Worm (Caenorhabditis elegans) whole organism, late embryonic: ENCODE data around the gene ZK1320.9.

Source experiments
- dve-1 ChIP-seq: sonication (generic microtip); optimal IDR thresholded peaks from 2 replicates; lab custom pipeline; 2017; ENCODE audit warnings: antibody characterized with exemption, mild to moderate bottlenecking, missing genetic modification characterization, missing compliant biosample characterization
- fkh-6 ChIP-seq: sonication (generic microtip); optimal IDR thresholded peaks from 2 replicates; lab custom pipeline; 2016; ENCODE audit warnings: missing genetic modification characterization, missing compliant biosample characterization
- pha-4 ChIP-seq: fragments of 150-350 bp; optimal IDR thresholded peaks from 2 replicates; lab custom pipeline; 2018; ENCODE audit warnings: missing biosample characterization, missing genetic modification reagents, missing genetic modification characterization
- pros-1 ChIP-seq: fragments of 150-350 bp; optimal IDR thresholded peaks from 2 replicates; lab custom pipeline; 2014; ENCODE audit warnings: missing biosample characterization, missing genetic modification reagents, missing genetic modification characterization

DNA sequence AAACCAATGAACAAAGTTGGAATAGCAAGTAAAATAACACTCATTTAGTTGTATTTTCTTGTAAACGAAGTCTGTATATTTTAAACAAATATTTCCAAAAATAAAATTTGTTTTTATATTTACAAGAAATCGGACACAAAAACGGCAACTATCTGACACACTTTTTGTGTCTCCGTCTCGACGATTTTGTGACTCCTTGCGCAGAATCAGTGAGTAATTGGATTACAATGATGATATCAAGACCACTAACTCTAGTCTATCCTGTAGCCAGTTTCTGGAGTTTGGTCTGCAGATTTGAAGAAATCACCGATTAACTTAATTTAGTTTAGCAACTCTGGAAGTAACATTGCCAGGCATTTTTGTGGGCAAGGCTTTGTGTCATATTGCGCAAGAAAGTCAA is 23.7 kb downstream of the ZK1320.9 start, which contains the start of gene cyp-13A10:
- no peak for TF ChIP-seq pha-4 (tag; lab: Kevin White, UChicago)
- TF ChIP-seq dve-1 = no peak
- no peak for TF ChIP-seq pros-1 (tag; lab: Kevin White, UChicago)
- TF ChIP-seq fkh-6 = no peak
